Worm (Caenorhabditis elegans) whole organism, L2 larva: ENCODE data around the gene ZC262.2.

Experiments
- ama-1 ChIP-seq: fragments of 150-350 bp; optimal IDR thresholded peaks from 2 replicates; lab custom pipeline; 2018; ENCODE audit warnings: inconsistent platforms
- blmp-1 ChIP-seq: sonication (generic microtip); optimal IDR thresholded peaks from 2 replicates; lab custom pipeline; 2017; ENCODE audit warnings: missing genetic modification characterization, mild to moderate bottlenecking, missing compliant biosample characterization, antibody characterized with exemption, moderate library complexity; ENCODE audit not compliant: insufficient read depth
- ceh-82 ChIP-seq: fragments of 150-350 bp; optimal IDR thresholded peaks from 2 replicates; lab custom pipeline; 2014; ENCODE audit warnings: missing biosample characterization, missing genetic modification characterization
- elt-1 ChIP-seq: fragments of 150-350 bp; optimal IDR thresholded peaks from 2 replicates; lab custom pipeline; 2014; ENCODE audit warnings: missing biosample characterization, missing genetic modification characterization
- lsy-2 ChIP-seq, 2 experiments: fragments of 150-350 bp in 1 of 2; sonication (generic microtip) in 1 of 2; optimal IDR thresholded peaks; 2 replicates each; lab custom pipeline; 2014 to 2017; ENCODE audit warnings: missing biosample characterization in 2 of 2, missing genetic modification characterization in 2 of 2
- mdl-1 ChIP-seq, 2 experiments: fragments of 150-350 bp in 1 of 2; sonication (generic microtip) in 1 of 2; optimal IDR thresholded peaks; 2 replicates each; lab custom pipeline; 2017; ENCODE audit warnings: missing biosample characterization in 2 of 2, missing genetic modification characterization in 2 of 2
- nhr-12 ChIP-seq: fragments of 150-350 bp; optimal IDR thresholded peaks from 2 replicates; lab custom pipeline; 2014; ENCODE audit warnings: missing biosample characterization, missing genetic modification characterization
- nhr-25 ChIP-seq: fragments of 150-350 bp; sonication (generic microtip); optimal IDR thresholded peaks from 3 replicates; lab custom pipeline; 2014; ENCODE audit warnings: missing biosample characterization, missing genetic modification characterization
- skn-1 ChIP-seq: sonication (generic microtip); optimal IDR thresholded peaks from 2 replicates; lab custom pipeline; 2017; ENCODE audit warnings: missing biosample characterization, missing genetic modification characterization
- snpc-4 ChIP-seq: fragments of 150-350 bp; optimal IDR thresholded peaks from 2 replicates; lab custom pipeline; 2014; ENCODE audit warnings: missing biosample characterization, missing genetic modification characterization
- unc-62 ChIP-seq: fragments of 150-350 bp; optimal IDR thresholded peaks from 2 replicates; lab custom pipeline; 2014; ENCODE audit warnings: missing biosample characterization, missing genetic modification reagents, missing genetic modification characterization

- no peak for TF ChIP-seq lsy-2 (tag; optimal IDR thresholded peaks at IDR 0.05; lab: Kevin White, UChicago)
- no peak for TF ChIP-seq nhr-25 (tag; lab: Kevin White, UChicago)
- no peak for TF ChIP-seq mdl-1 (tag; optimal IDR thresholded peaks at IDR 0.05; lab: Kevin White, UChicago)
- TF ChIP-seq unc-62 (GFP tag; lab: Kevin White, UChicago): no peak
- TF ChIP-seq ceh-82 (tag; lab: Kevin White, UChicago): no peak
- TF ChIP-seq blmp-1: no peak
- TF ChIP-seq nhr-12 (tag; lab: Kevin White, UChicago): no peak
- no peak for TF ChIP-seq snpc-4
- no peak for TF ChIP-seq skn-1 (tag; lab: Kevin White, UChicago)
- TF ChIP-seq ama-1: no peak
- no peak for TF ChIP-seq elt-1
Measured at ce11 chrIII:8293260-8293659, 38.6 kb upstream of the ZC262.2 start.
